Fruit fly (Drosophila melanogaster): ENCODE results near the gene Gapdh2.
A peak's percentile ranks its signal among the peaks of the same experiment; 100 is the strongest.

Gene Gapdh2

DNA sequence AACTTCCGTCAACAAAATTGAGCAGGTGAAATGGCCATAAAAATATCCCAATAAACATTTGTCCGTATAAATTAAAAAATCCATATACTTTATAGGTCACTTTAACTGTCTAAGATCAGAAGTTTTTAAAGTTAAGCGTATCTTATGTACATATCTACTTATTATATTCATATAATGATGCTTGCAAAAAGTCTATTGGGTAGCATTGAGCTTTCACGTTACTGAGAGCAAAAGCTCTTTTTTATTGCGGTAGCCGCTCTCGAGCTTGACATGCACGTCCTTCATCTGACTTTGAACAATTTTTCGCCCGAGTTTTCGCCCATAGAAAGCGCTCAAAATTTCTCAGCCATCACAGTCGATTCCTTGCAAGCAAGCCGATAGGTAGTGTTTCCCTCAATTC lies at the start of gene Gapdh2 (continued):
- TF ChIP-seq Rx (GFP tag; IDR thresholded peaks at IDR 0.05): peak; percentile 97
- TF ChIP-seq CG4707 (GFP tag; optimal IDR thresholded peaks at IDR 0.05): peak; percentile 97
- peak; percentile 85 for TF ChIP-seq shn (GFP tag; optimal IDR thresholded peaks at IDR 0.05)
- TF ChIP-seq CG6683 (GFP tag; optimal IDR thresholded peaks at IDR 0.05): peak; percentile 99
- peak; percentile 98 for TF ChIP-seq al (GFP tag; IDR thresholded peaks at IDR 0.05)
- peak; percentile 95 to 96 for TF ChIP-seq chif (GFP tag; optimal IDR thresholded peaks at IDR 0.05)
- peak; percentile 98 for TF ChIP-seq sim (GFP tag; IDR thresholded peaks at IDR 0.05)
- peak; percentile 96 for TF ChIP-seq Side (GFP tag; optimal IDR thresholded peaks at IDR 0.05)
- peak; percentile 99 for TF ChIP-seq CG13624 (GFP tag; optimal IDR thresholded peaks at IDR 0.05)
- TF ChIP-seq CG15514 (GFP tag; optimal IDR thresholded peaks at IDR 0.05): peak; percentile 96
- TF ChIP-seq CG4424 (GFP tag; optimal IDR thresholded peaks at IDR 0.05): peak; percentile 99
- TF ChIP-seq jumu (GFP tag; optimal IDR thresholded peaks at IDR 0.05): peak; percentile 90
- peak; percentile 99 for TF ChIP-seq sens-2 (GFP tag; IDR thresholded peaks at IDR 0.05)
- peak; percentile 96 for TF ChIP-seq CG6254 (GFP tag; optimal IDR thresholded peaks at IDR 0.05)
- TF ChIP-seq CG30020 (tag; optimal IDR thresholded peaks at IDR 0.05): peak; percentile 90
- peak; percentile 97 for TF ChIP-seq D19B (GFP tag; optimal IDR thresholded peaks at IDR 0.05)
- TF ChIP-seq p53 (GFP tag; optimal IDR thresholded peaks at IDR 0.05): peak; percentile 77
- peak; percentile 38; the same call in 1 of the 2 replicates for TF ChIP-seq unc-4 (GFP tag; IDR thresholded peaks at IDR 0.05; ENCODE audit: partially characterized antibody)
- peak; percentile 93 for TF ChIP-seq CG18011 (GFP tag; optimal IDR thresholded peaks at IDR 0.05)
- TF ChIP-seq slp2 (GFP tag; optimal IDR thresholded peaks at IDR 0.05): peak; percentile 95
- TF ChIP-seq CG7556 (GFP tag; optimal IDR thresholded peaks at IDR 0.05): peak; percentile 100
- TF ChIP-seq CG11085 (GFP tag; IDR thresholded peaks at IDR 0.05): peak; percentile 98
- peak; percentile 97; the same call in 1 of the 2 replicates for TF ChIP-seq klu (GFP tag; IDR thresholded peaks at IDR 0.05)
- peak; percentile 91 for TF ChIP-seq CG3065 (GFP tag; optimal IDR thresholded peaks at IDR 0.05)
- TF ChIP-seq run (tag; optimal IDR thresholded peaks at IDR 0.05): peak; percentile 100
- peak; percentile 86 for TF ChIP-seq CG4282 (GFP tag; optimal IDR thresholded peaks at IDR 0.05)
- TF ChIP-seq CG7745 (tag; optimal IDR thresholded peaks at IDR 0.05): peak; percentile 82
- TF ChIP-seq CG10959 (GFP tag; IDR thresholded peaks at IDR 0.05): peak; percentile 91
- peak; percentile 99 for TF ChIP-seq kni (GFP tag; optimal IDR thresholded peaks at IDR 0.05)
- TF ChIP-seq CG11247 (GFP tag; IDR thresholded peaks at IDR 0.05): peak; percentile 98
- peak; percentile 98 for TF ChIP-seq MTF-1 (GFP tag; optimal IDR thresholded peaks at IDR 0.05; ENCODE audit: borderline replicate concordance)
- peak; percentile 99 for TF ChIP-seq Bteb2 (GFP tag; optimal IDR thresholded peaks at IDR 0.05)
- no peak for TF ChIP-seq hth (optimal IDR thresholded peaks at IDR 0.05)
- TF ChIP-seq zfh2 (GFP tag; optimal IDR thresholded peaks at IDR 0.05): peak; percentile 95
- TF ChIP-seq Mes4 (GFP tag; optimal IDR thresholded peaks at IDR 0.05): peak; percentile 94
- peak; percentile 97 for TF ChIP-seq CG1603 (tag; optimal IDR thresholded peaks at IDR 0.05)
- TF ChIP-seq Asciz (GFP tag; optimal IDR thresholded peaks at IDR 0.05): peak; percentile 99
- TF ChIP-seq gcm (GFP tag; optimal IDR thresholded peaks at IDR 0.05): peak; percentile 99
- TF ChIP-seq H15 (GFP tag; IDR thresholded peaks at IDR 0.05): peak; percentile 97
- peak; percentile 18 for TF ChIP-seq cg (GFP tag; optimal IDR thresholded peaks at IDR 0.05)
- peak; percentile 91 for TF ChIP-seq grn (GFP tag; optimal IDR thresholded peaks at IDR 0.05)
- TF ChIP-seq BtbVII (GFP tag; optimal IDR thresholded peaks at IDR 0.05): peak; percentile 100
- TF ChIP-seq pfk (GFP tag; optimal IDR thresholded peaks at IDR 0.05): peak; percentile 88
- TF ChIP-seq trem (tag; optimal IDR thresholded peaks at IDR 0.05): peak; percentile 96
- peak; percentile 99 for TF ChIP-seq toy (GFP tag; IDR thresholded peaks at IDR 0.05)
- TF ChIP-seq CG32532 (GFP tag; IDR thresholded peaks at IDR 0.05): peak; percentile 100
- peak; percentile 97 for TF ChIP-seq Nf-YC (tag; optimal IDR thresholded peaks at IDR 0.05)
- peak; percentile 99 for TF ChIP-seq cas (GFP tag; IDR thresholded peaks at IDR 0.05)
- TF ChIP-seq CG12744 (GFP tag; optimal IDR thresholded peaks at IDR 0.05): peak; percentile 98
- TF ChIP-seq cwo (GFP tag; optimal IDR thresholded peaks at IDR 0.05): peak; percentile 99
- peak; percentile 99 for TF ChIP-seq CG17568 (GFP tag; optimal IDR thresholded peaks at IDR 0.05)
